Worm (Caenorhabditis elegans): ENCODE results near the gene Y38H6A.3.

Gene Y38H6A.3

ce11 chrV:20325417-20325816 is 19.6 kb upstream of the Y38H6A.3 start, which contains the start of gene Y38H6A.1:
Y38H6A.1 (plus strand) TSS chrV:20325717.
- TF ChIP-seq fkh-10 (GFP tag; optimal IDR thresholded peaks at IDR 0.05) (no peak), snpc-4 (tag; optimal IDR thresholded peaks at IDR 0.05) (no peak)

ce11 chrV:20335264-20335663 is 9.7 kb upstream of the Y38H6A.3 start, which contains the start of gene Y38H6A.5:
Y38H6A.5 (minus strand) TSS chrV:20335364.
- TF ChIP-seq unc-39 (tag; optimal IDR thresholded peaks at IDR 0.05) (no peak), unc-62 (GFP tag; optimal IDR thresholded peaks at IDR 0.05 in 1 of 2) (peak in 1 of 2 experiments; percentile 65), unc-62 (tag; optimal IDR thresholded peaks at IDR 0.05) (no peak)

ce11 chrV:20338020-20338419 is 7.0 kb upstream of the Y38H6A.3 start:
- peak; percentile 77 for TF ChIP-seq aha-1 (tag)
- TF ChIP-seq F44E2.7 (GFP tag; IDR thresholded peaks at IDR 0.05) = no peak

ce11 chrV:20338870-20339269 is 6.1 kb upstream of the Y38H6A.3 start:
- TF ChIP-seq lin-39 (tag; optimal IDR thresholded peaks at IDR 0.05) (no peak), fkh-10 (GFP tag; optimal IDR thresholded peaks at IDR 0.05) (peak; percentile 75), ceh-82 (tag; optimal IDR thresholded peaks at IDR 0.05) (no peak), snpc-1.2 (GFP tag; IDR thresholded peaks at IDR 0.05) (no peak)

ce11 chrV:20347625-20348024 is 2.6 kb downstream of the Y38H6A.3 start:
- TF ChIP-seq vab-7 (GFP tag; IDR thresholded peaks at IDR 0.05) (peak; percentile 63), dmd-8 (GFP tag; IDR thresholded peaks at IDR 0.05) (no peak), skn-1 (tag; optimal IDR thresholded peaks at IDR 0.05) (no peak), F26F4.8 (GFP tag; conservative IDR thresholded peaks at IDR 0.05) (no peak), Y48G9A.11 (GFP tag; IDR thresholded peaks at IDR 0.05) (0 out of 2 replicates have a peak, but pooled peaks have one; percentile 25), lin-38 (GFP tag; IDR thresholded peaks at IDR 0.05) (peak; percentile 53), egl-43 (GFP tag; IDR thresholded peaks at IDR 0.05) (no peak), D1046.2 (GFP tag; IDR thresholded peaks at IDR 0.05) (0 out of 2 replicates have a peak, but pooled peaks have one; percentile 64), F44E2.7 (GFP tag; IDR thresholded peaks at IDR 0.05) (peak; percentile 53; the same call in 1 of the 2 replicates)

DNA sequence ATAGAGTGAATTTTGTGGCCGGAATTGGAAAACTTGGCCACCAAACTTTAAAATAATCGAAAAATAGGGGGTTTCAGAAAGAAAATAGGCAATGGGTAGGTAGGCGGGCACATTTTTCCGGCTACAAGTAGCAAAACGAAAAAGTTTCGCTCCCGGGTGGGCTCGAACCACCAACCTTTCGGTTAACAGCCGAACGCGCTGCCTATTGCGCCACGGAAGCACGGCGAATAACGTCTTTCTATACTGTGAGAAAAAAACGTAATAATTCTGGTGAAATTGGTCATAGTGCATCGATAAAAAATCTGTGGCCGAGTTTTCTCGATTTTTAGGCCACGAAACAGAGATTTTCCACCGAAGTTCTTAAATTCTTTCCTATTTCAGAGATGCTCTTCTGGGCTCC is 5.4 kb downstream of the Y38H6A.3 start:
- TF ChIP-seq daf-8 (GFP tag; IDR thresholded peaks at IDR 0.05) (0 out of 2 replicates have a peak, but pooled peaks have one; percentile 18), tra-1 (GFP tag; IDR thresholded peaks at IDR 0.05) (no peak), snpc-1.2 (GFP tag; IDR thresholded peaks at IDR 0.05) (no peak), ceh-20 (GFP tag; IDR thresholded peaks at IDR 0.05) (0 out of 2 replicates have a peak, but pooled peaks have one; percentile 30), skn-1 (tag; optimal IDR thresholded peaks at IDR 0.05) (no peak), D1046.2 (GFP tag; IDR thresholded peaks at IDR 0.05) (peak; percentile 65; the same call in 1 of the 2 replicates), egl-43 (GFP tag; IDR thresholded peaks at IDR 0.05) (peak; percentile 66), daf-16 (GFP tag; optimal IDR thresholded peaks at IDR 0.05) (peak in 1 of 2 experiments; percentile 50), daf-16 (tag; optimal IDR thresholded peaks at IDR 0.05) (peak; percentile 10), lim-7 (GFP tag; IDR thresholded peaks at IDR 0.05) (0 out of 2 replicates have a peak, but pooled peaks have one; percentile 50), F44E2.7 (GFP tag; IDR thresholded peaks at IDR 0.05) (peak; percentile 86; the same call in 1 of the 2 replicates), saeg-2 (GFP tag; IDR thresholded peaks at IDR 0.05) (no peak), sdz-12 (GFP tag; optimal IDR thresholded peaks at IDR 0.05) (no peak)

ce11 chrV:20351195-20351594 is 6.2 kb downstream of the Y38H6A.3 start, which contains the start of gene K02E2.1:
K02E2.1 (plus strand) TSS chrV:20351495.
- TF ChIP-seq ces-1 (GFP tag; optimal IDR thresholded peaks at IDR 0.05) (no peak), gei-8 (GFP tag; optimal IDR thresholded peaks at IDR 0.05) (no peak), hlh-30 (tag; optimal IDR thresholded peaks at IDR 0.05; ENCODE audit: insufficient read depth) (no peak), tra-1 (GFP tag; IDR thresholded peaks at IDR 0.05) (no peak), zip-2 (tag; optimal IDR thresholded peaks at IDR 0.05) (no peak), T20F7.1 (GFP tag; optimal IDR thresholded peaks at IDR 0.05) (no peak), lin-1 (GFP tag; IDR thresholded peaks at IDR 0.05) (no peak), aly-2 (tag; optimal IDR thresholded peaks at IDR 0.05) (no peak), daf-12 (tag; optimal IDR thresholded peaks at IDR 0.05) (no peak), nhr-48 (tag; optimal IDR thresholded peaks at IDR 0.05) (no peak), ZK337.2 (GFP tag; IDR thresholded peaks at IDR 0.05) (no peak), vab-7 (GFP tag; IDR thresholded peaks at IDR 0.05) (no peak), F49E8.2 (tag; optimal IDR thresholded peaks at IDR 0.05; ENCODE audit: borderline replicate concordance) (no peak), dmd-9 (GFP tag; IDR thresholded peaks at IDR 0.05) (no peak), lin-15B (tag; optimal IDR thresholded peaks at IDR 0.05) (no peak), madf-9 (GFP tag; conservative IDR thresholded peaks at IDR 0.05) (no peak), nhr-10 (tag; optimal IDR thresholded peaks at IDR 0.05) (no peak), skn-1 (tag; optimal IDR thresholded peaks at IDR 0.05) (no peak)

All from whole organism, L4 larva.